Worm (Caenorhabditis elegans): ENCODE results near the gene F36H1.11.

- TF ChIP-seq flt-1 (GFP tag; IDR thresholded peaks at IDR 0.05): no peak
- TF ChIP-seq klf-2 (GFP tag; conservative IDR thresholded peaks at IDR 0.05): no peak
- TF ChIP-seq cog-1 (tag; optimal IDR thresholded peaks at IDR 0.05): no peak
- no peak for TF ChIP-seq ref-1 (GFP tag; conservative IDR thresholded peaks at IDR 0.05)
- no peak for TF ChIP-seq ztf-29 (GFP tag; IDR thresholded peaks at IDR 0.05)
- TF ChIP-seq ztf-23 (GFP tag; IDR thresholded peaks at IDR 0.05): no peak
- no peak for TF ChIP-seq med-1 (GFP tag; optimal IDR thresholded peaks at IDR 0.05; ENCODE audit: insufficient read depth)
- TF ChIP-seq tab-1 (GFP tag; IDR thresholded peaks at IDR 0.05): no peak
These were observed 17.3 kb upstream of the F36H1.11 start for ce11 chrIV:11031640-11032039.

Measured in whole organism, midembryonic.